Worm (Caenorhabditis elegans): ENCODE data around the gene F48G7.4.

Gene F48G7.4

DNA sequence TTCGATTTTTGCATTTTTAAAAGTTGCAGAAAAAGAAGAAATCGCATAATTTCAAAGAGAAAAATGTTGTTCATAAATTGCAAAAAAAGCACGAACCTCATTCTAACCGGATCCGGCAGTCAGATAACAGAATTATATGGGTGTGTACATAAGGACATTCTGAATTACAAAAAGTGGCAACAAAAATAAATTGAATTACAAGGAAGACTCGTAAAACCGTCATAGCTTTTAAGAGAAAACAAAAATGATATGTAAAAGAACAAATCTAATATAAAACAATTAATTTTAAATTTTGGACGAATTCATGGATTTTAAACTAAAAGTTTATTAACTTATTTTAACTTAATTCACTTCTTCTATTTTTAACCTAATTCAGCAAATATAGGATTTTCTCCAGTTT, 41.0 kb downstream of the F48G7.4 start, which contains the start of gene F31F4.17:
TSS of gene F31F4.17 (minus strand) at position 101 of the 400 bp plus-strand sequence.
- TF ChIP-seq hlh-17 (GFP tag; optimal IDR thresholded peaks at IDR 0.05; ENCODE audit: borderline replicate concordance) (no peak), pag-3 (tag; optimal IDR thresholded peaks at IDR 0.05; ENCODE audit: borderline replicate concordance, insufficient read depth) (no peak), nhr-84 (tag; optimal IDR thresholded peaks at IDR 0.05) (no peak), lin-14 (GFP tag; optimal IDR thresholded peaks at IDR 0.05) (no peak), lin-15B (tag; optimal IDR thresholded peaks at IDR 0.05) (no peak), grh-1 (GFP tag; IDR thresholded peaks at IDR 0.05) (no peak), sptf-1 (tag; optimal IDR thresholded peaks at IDR 0.05) (no peak), nhr-76 (tag; optimal IDR thresholded peaks at IDR 0.05) (no peak), alr-1 (tag; optimal IDR thresholded peaks at IDR 0.05; ENCODE audit: borderline replicate concordance) (no peak), nhr-19 (GFP tag; conservative IDR thresholded peaks at IDR 0.05) (no peak), nhr-47 (tag; optimal IDR thresholded peaks at IDR 0.05) (no peak), ceh-90 (tag; optimal IDR thresholded peaks at IDR 0.05) (no peak), ceh-82 (tag; optimal IDR thresholded peaks at IDR 0.05) (no peak), nhr-71 (tag; optimal IDR thresholded peaks at IDR 0.05) (no peak), mdl-1 (tag; optimal IDR thresholded peaks at IDR 0.05) (no peak), elt-2 (tag; optimal IDR thresholded peaks at IDR 0.05) (no peak), ceh-8 (GFP tag; optimal IDR thresholded peaks at IDR 0.05) (no peak), ceh-88 (GFP tag; IDR thresholded peaks at IDR 0.05) (no peak)

DNA sequence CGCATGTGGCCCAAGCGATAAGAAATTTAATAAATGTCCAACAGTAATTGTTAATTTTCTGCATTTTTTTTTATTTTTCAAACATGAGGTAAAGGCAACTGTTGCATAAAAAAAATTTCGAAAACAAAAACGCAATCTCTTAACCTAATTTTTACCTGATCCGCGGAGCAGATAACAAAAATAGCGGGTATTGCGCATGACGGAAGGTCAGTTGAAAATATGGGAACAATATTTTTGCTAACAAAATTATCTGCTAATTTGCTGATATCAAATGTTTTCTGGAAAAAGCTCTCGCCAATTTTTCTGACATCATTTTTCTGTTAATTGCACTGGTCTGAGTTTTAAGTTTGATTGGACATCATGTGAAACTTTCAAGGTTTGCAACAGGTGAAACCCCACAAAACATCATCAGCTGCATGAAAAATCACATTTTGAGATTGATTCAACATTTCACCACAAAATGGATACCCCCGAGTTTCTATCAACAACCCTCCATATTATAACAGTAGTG, 45.1 kb downstream of the F48G7.4 start, which contains the start of the genes F31F4.11 and srh-266:
TSS of gene F31F4.11 (minus strand) at position 101 of the 511 bp plus-strand sequence.
TSS of gene srh-266 (plus strand) at position 461 of the 511 bp plus-strand sequence.
- TF ChIP-seq Y116A8C.19 (tag; optimal IDR thresholded peaks at IDR 0.05; ENCODE audit: borderline replicate concordance) (no peak), hlh-4 (tag; optimal IDR thresholded peaks at IDR 0.05) (peak; percentile 14)

DNA sequence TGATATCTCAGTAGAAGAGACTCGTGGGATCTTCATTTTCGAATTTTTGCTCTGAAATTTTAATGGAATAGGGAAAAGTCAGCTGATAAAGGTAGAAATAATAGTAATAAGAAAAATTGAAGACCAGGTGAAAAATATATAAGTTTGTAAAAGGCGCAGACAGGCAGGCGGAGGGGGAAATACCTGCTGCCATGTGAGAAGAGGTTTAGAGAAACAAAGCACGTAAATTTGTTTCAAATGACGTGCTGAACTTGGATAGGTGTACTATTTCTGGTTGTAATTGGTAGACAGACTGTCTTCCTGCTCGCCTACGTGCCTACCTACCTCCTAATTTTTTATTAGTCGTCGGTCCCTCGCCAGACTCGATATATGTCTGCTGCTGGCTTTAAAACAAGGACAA, 48.2 kb downstream of the F48G7.4 start, which contains the start of gene nhr-180:
TSS of gene nhr-180 (minus strand) at position 52 of the 400 bp plus-strand sequence.
- TF ChIP-seq ceh-8 (GFP tag; optimal IDR thresholded peaks at IDR 0.05) (no peak), C04F5.9 (tag; optimal IDR thresholded peaks at IDR 0.05) (no peak), ces-1 (GFP tag; optimal IDR thresholded peaks at IDR 0.05) (no peak), zag-1 (tag; optimal IDR thresholded peaks at IDR 0.05) (no peak), unc-86 (tag; optimal IDR thresholded peaks at IDR 0.05) (no peak), elt-3 (tag; optimal IDR thresholded peaks at IDR 0.05) (peak in 1 of 6 experiments; percentile 8), lin-14 (GFP tag; optimal IDR thresholded peaks at IDR 0.05) (no peak), xbp-1 (tag; optimal IDR thresholded peaks at IDR 0.05) (peak; percentile 17), lin-39 (tag; optimal IDR thresholded peaks at IDR 0.05) (no peak), nhr-77 (tag; optimal IDR thresholded peaks at IDR 0.05) (no peak), rnt-1 (tag; optimal IDR thresholded peaks at IDR 0.05) (no peak), lin-13 (GFP tag; optimal IDR thresholded peaks at IDR 0.05) (no peak), nhr-84 (tag; optimal IDR thresholded peaks at IDR 0.05) (no peak), ceh-63 (GFP tag; optimal IDR thresholded peaks at IDR 0.05) (no peak), pqm-1 (tag; optimal IDR thresholded peaks at IDR 0.05) (no peak), lsy-2 (tag; optimal IDR thresholded peaks at IDR 0.05) (no peak), blmp-1 (tag; optimal IDR thresholded peaks at IDR 0.05) (peak; percentile 29), nhr-71 (tag; optimal IDR thresholded peaks at IDR 0.05) (no peak), skn-1 (tag; optimal IDR thresholded peaks at IDR 0.05) (peak; percentile 0), ceh-88 (GFP tag; IDR thresholded peaks at IDR 0.05) (no peak), pax-3 (tag; optimal IDR thresholded peaks at IDR 0.05) (no peak), C34B4.2 (tag; optimal IDR thresholded peaks at IDR 0.05) (no peak), unc-130 (tag; optimal IDR thresholded peaks at IDR 0.05) (no peak), nhr-85 (tag) (no peak), mdl-1 (tag; optimal IDR thresholded peaks at IDR 0.05) (peak in 1 of 2 experiments; percentile 61), efl-1 (optimal IDR thresholded peaks at IDR 0.05) (no peak), efl-1 (GFP tag; optimal IDR thresholded peaks at IDR 0.05 in 1 of 2) (no peak), aha-1 (tag; optimal IDR thresholded peaks at IDR 0.05) (no peak), nhr-19 (GFP tag; conservative IDR thresholded peaks at IDR 0.05) (0 out of 2 replicates have a peak, but pooled peaks have one; percentile 7), tlp-1 (tag; optimal IDR thresholded peaks at IDR 0.05) (no peak), ztf-11 (tag; optimal IDR thresholded peaks at IDR 0.05) (no peak), hlh-4 (tag; optimal IDR thresholded peaks at IDR 0.05) (no peak), hlh-17 (GFP tag; optimal IDR thresholded peaks at IDR 0.05; ENCODE audit: borderline replicate concordance) (no peak), ets-5 (GFP tag; IDR thresholded peaks at IDR 0.05) (no peak), sptf-1 (tag; optimal IDR thresholded peaks at IDR 0.05) (no peak), dpl-1 (GFP tag; optimal IDR thresholded peaks at IDR 0.05) (no peak), Y116A8C.19 (tag; optimal IDR thresholded peaks at IDR 0.05; ENCODE audit: borderline replicate concordance) (no peak), nhr-20 (tag; optimal IDR thresholded peaks at IDR 0.05) (peak; percentile 14)

Data from whole organism, L1 larva.